Fruit fly (Drosophila melanogaster): Measurements from ENCODE around the gene CG43050.

DNA sequence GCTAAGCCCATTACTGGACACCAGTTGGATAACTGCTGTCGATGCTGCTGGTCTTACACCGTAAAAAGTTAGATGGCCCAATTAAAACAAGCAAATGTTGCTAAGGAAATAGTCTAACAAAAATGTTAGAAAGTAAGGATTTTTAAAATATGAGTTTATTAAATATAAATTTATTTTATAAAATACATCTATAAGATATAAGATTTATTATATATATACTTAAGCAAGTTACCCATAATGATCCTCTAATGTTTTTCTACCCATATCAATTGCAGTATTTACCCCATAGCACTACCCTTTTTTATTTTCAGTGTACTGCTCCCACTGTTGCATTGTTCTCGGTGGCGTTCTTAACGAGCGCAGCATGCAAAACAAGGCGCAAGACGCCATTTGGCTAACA is 27.2 kb downstream of the CG43050 start:
- TF ChIP-seq lola (GFP tag; optimal IDR thresholded peaks at IDR 0.05) (no peak), N (GFP tag; optimal IDR thresholded peaks at IDR 0.05) (no peak), CG32264 (GFP tag; optimal IDR thresholded peaks at IDR 0.05) (no peak), Abd-B (GFP tag; optimal IDR thresholded peaks at IDR 0.05) (no peak), Dfd (GFP tag; optimal IDR thresholded peaks at IDR 0.05) (no peak), pan (optimal IDR thresholded peaks at IDR 0.05) (no peak), Myc (optimal IDR thresholded peaks at IDR 0.05) (no peak), dl (GFP tag; optimal IDR thresholded peaks at IDR 0.05; ENCODE audit: insufficient read depth in 1 of 2, partially characterized antibody in 2 of 2) (no peak), Rel (GFP tag; optimal IDR thresholded peaks at IDR 0.05) (no peak), Rel (tag; optimal IDR thresholded peaks at IDR 0.05) (no peak), br (GFP tag; optimal IDR thresholded peaks at IDR 0.05) (no peak)

All from whole organism, wandering third instar larva.